Worm (Caenorhabditis elegans) whole organism, L4/young adult: ENCODE results near the gene cct-8.

Source experiments
- W03F9.2 ChIP-seq: fragments of 150-350 bp; optimal IDR thresholded peaks from 2 replicates; lab custom pipeline; 2014; ENCODE audit warnings: missing biosample characterization, missing genetic modification characterization
- him-1 ChIP-seq: sonication (generic microtip); optimal IDR thresholded peaks from 2 replicates; lab custom pipeline; 2016; ENCODE audit warnings: missing genotype, missing genetic modification reagents, missing genetic modification characterization, missing compliant biosample characterization

ce11 chrIV:1044287-1044686 is 49.4 kb downstream of the cct-8 start, which contains the start of gene Y55F3AM.11:
- TF ChIP-seq W03F9.2, result no peak
- TF ChIP-seq him-1, result no peak
